4 fruit fly cellular contexts compared by ENCODE assay signal in genomic region chr3L:20447337-20447736, dm6.
TF ChIP-seq lines count a peak whose summit lies in the region.

No protein-coding gene starts in this region.

- TF ChIP-seq CTCF in whole organism, embryonic (GFP tag; optimal IDR thresholded peaks at IDR 0.05; lab: Kevin White, UChicago) = no peak

TF ChIP-seq in whole organism, embryonic, 481 proteins besides CTCF, POLR2A, EP300 and RAD21 (continues in another document):
- TF ChIP-seq phol (tag; optimal IDR thresholded peaks at IDR 0.05; lab: Kevin White, UChicago) (peak; percentile 54), CG31388 (GFP tag; optimal IDR thresholded peaks at IDR 0.05; lab: Kevin White, UChicago) (no peak), her (GFP tag; optimal IDR thresholded peaks at IDR 0.05; lab: Kevin White, UChicago) (no peak), prd (optimal IDR thresholded peaks at IDR 0.05; lab: Kevin White, UChicago) (no peak), prd (GFP tag; IDR thresholded peaks at IDR 0.05; lab: Robert Waterston, UW) (peak; percentile 34; the same call in 1 of the 3 replicates), CG10267 (tag; optimal IDR thresholded peaks at IDR 0.05; lab: Kevin White, UChicago) (peak; percentile 10), Myb (GFP tag; optimal IDR thresholded peaks at IDR 0.05; lab: Kevin White, UChicago) (no peak), CG4617 (GFP tag; optimal IDR thresholded peaks at IDR 0.05; lab: Kevin White, UChicago; ENCODE audit: borderline replicate concordance) (no peak), twi (tag; optimal IDR thresholded peaks at IDR 0.05; lab: Kevin White, UChicago) (no peak), gem (tag; optimal IDR thresholded peaks at IDR 0.05; lab: Kevin White, UChicago) (peak; percentile 55), gt (GFP tag; IDR thresholded peaks at IDR 0.05; lab: Robert Waterston, UW) (no peak), da (GFP tag; optimal IDR thresholded peaks at IDR 0.05; lab: Kevin White, UChicago) (no peak), dmrt99B (tag; optimal IDR thresholded peaks at IDR 0.05; lab: Kevin White, UChicago) (peak; percentile 50), HmgZ (tag; optimal IDR thresholded peaks at IDR 0.05; lab: Kevin White, UChicago) (no peak), CG14710 (tag; optimal IDR thresholded peaks at IDR 0.05; lab: Kevin White, UChicago) (peak; percentile 30), CG14965 (GFP tag; optimal IDR thresholded peaks at IDR 0.05; lab: Kevin White, UChicago; ENCODE audit: borderline replicate concordance) (no peak), CG10274 (GFP tag; optimal IDR thresholded peaks at IDR 0.05; lab: Kevin White, UChicago) (no peak), slou (GFP tag; optimal IDR thresholded peaks at IDR 0.05; lab: Kevin White, UChicago) (no peak), CG18262 (tag; optimal IDR thresholded peaks at IDR 0.05; lab: Kevin White, UChicago) (peak; percentile 42), CG9215 (GFP tag; IDR thresholded peaks at IDR 0.05; lab: Robert Waterston, UW) (no peak), CG17829 (tag; optimal IDR thresholded peaks at IDR 0.05; lab: Kevin White, UChicago) (no peak), cas (GFP tag; IDR thresholded peaks at IDR 0.05; lab: Robert Waterston, UW) (no peak), CG7271 (tag; optimal IDR thresholded peaks at IDR 0.05; lab: Kevin White, UChicago) (no peak)

TF ChIP-seq in whole organism, prepupa, 60 proteins besides CTCF, POLR2A, EP300 and RAD21 (continues in another document):
- TF ChIP-seq CG8632 (GFP tag; optimal IDR thresholded peaks at IDR 0.05; lab: Kevin White, UChicago) (no peak), CG8119 (GFP tag; IDR thresholded peaks at IDR 0.05; lab: Robert Waterston, UW) (peak; percentile 54; the same call in 1 of the 3 replicates), CG7368 (GFP tag; optimal IDR thresholded peaks at IDR 0.05; lab: Kevin White, UChicago) (no peak), CG6276 (GFP tag; optimal IDR thresholded peaks at IDR 0.05; lab: Kevin White, UChicago) (peak; percentile 28), CG32006 (GFP tag; optimal IDR thresholded peaks at IDR 0.05; lab: Kevin White, UChicago) (peak; percentile 56), CG3919 (GFP tag; optimal IDR thresholded peaks at IDR 0.05; lab: Kevin White, UChicago) (peak; percentile 3), Sox102F (GFP tag; optimal IDR thresholded peaks at IDR 0.05; lab: Kevin White, UChicago) (peak; percentile 2), svp (GFP tag; lab: Kevin White, UChicago) (peak; percentile 48), acj6 (GFP tag; optimal IDR thresholded peaks at IDR 0.05; lab: Kevin White, UChicago) (peak; percentile 18), net (GFP tag; optimal IDR thresholded peaks at IDR 0.05; lab: Kevin White, UChicago) (peak; percentile 16), OdsH (GFP tag; optimal IDR thresholded peaks at IDR 0.05; lab: Kevin White, UChicago) (peak; percentile 1), Met (GFP tag; optimal IDR thresholded peaks at IDR 0.05; lab: Kevin White, UChicago) (peak; percentile 16), CG8319 (GFP tag; optimal IDR thresholded peaks at IDR 0.05; lab: Kevin White, UChicago) (no peak), CG11902 (GFP tag; optimal IDR thresholded peaks at IDR 0.05; lab: Kevin White, UChicago) (no peak), Ets21C (GFP tag; optimal IDR thresholded peaks at IDR 0.05; lab: Kevin White, UChicago) (no peak), CG15336 (GFP tag; IDR thresholded peaks at IDR 0.05; lab: Robert Waterston, UW) (peak; percentile 45), pdm3 (GFP tag; optimal IDR thresholded peaks at IDR 0.05; lab: Kevin White, UChicago) (peak; percentile 52), Sox14 (GFP tag; optimal IDR thresholded peaks at IDR 0.05; lab: Kevin White, UChicago) (peak; percentile 2), Ets96B (tag; optimal IDR thresholded peaks at IDR 0.05; lab: Kevin White, UChicago) (no peak), CG34406 (GFP tag; optimal IDR thresholded peaks at IDR 0.05; lab: Kevin White, UChicago) (no peak), topi (GFP tag; optimal IDR thresholded peaks at IDR 0.05; lab: Kevin White, UChicago) (no peak), achi (GFP tag; optimal IDR thresholded peaks at IDR 0.05; lab: Kevin White, UChicago) (no peak), dac (GFP tag; optimal IDR thresholded peaks at IDR 0.05; lab: Kevin White, UChicago) (no peak), Eip78C (GFP tag; lab: Kevin White, UChicago) (peak; percentile 13), Hr39 (GFP tag; optimal IDR thresholded peaks at IDR 0.05; lab: Kevin White, UChicago) (peak; percentile 18)

TF ChIP-seq in whole organism, pupa, 21 proteins besides CTCF, POLR2A, EP300 and RAD21:
- TF ChIP-seq Ets98B (GFP tag; IDR thresholded peaks at IDR 0.05; lab: Robert Waterston, UW) (no peak), gl (tag; optimal IDR thresholded peaks at IDR 0.05; lab: Kevin White, UChicago) (no peak), CG14655 (GFP tag; optimal IDR thresholded peaks at IDR 0.05; lab: Kevin White, UChicago) (peak; percentile 44), CG13204 (GFP tag; optimal IDR thresholded peaks at IDR 0.05; lab: Kevin White, UChicago) (no peak), CG8301 (tag; optimal IDR thresholded peaks at IDR 0.05; lab: Kevin White, UChicago) (peak; percentile 20), CG17806 (tag; optimal IDR thresholded peaks at IDR 0.05; lab: Kevin White, UChicago) (no peak), CG9948 (tag; optimal IDR thresholded peaks at IDR 0.05; lab: Kevin White, UChicago) (no peak), Pif1A (GFP tag; optimal IDR thresholded peaks at IDR 0.05; lab: Kevin White, UChicago) (no peak), CG4496 (GFP tag; IDR thresholded peaks at IDR 0.05; lab: Robert Waterston, UW) (peak; percentile 41; the same call in 1 of the 3 replicates), Snoo (tag; optimal IDR thresholded peaks at IDR 0.05; lab: Kevin White, UChicago) (no peak), CG8159 (tag; optimal IDR thresholded peaks at IDR 0.05; lab: Kevin White, UChicago) (no peak), CG15710 (tag; optimal IDR thresholded peaks at IDR 0.05; lab: Kevin White, UChicago) (no peak), EcR (GFP tag; optimal IDR thresholded peaks at IDR 0.05; lab: Kevin White, UChicago) (no peak), Pif1B (GFP tag; optimal IDR thresholded peaks at IDR 0.05; lab: Kevin White, UChicago) (no peak), CG32121 (GFP tag; IDR thresholded peaks at IDR 0.05; lab: Robert Waterston, UW) (no peak), CG34367 (tag; optimal IDR thresholded peaks at IDR 0.05; lab: Kevin White, UChicago) (no peak), CG10348 (GFP tag; IDR thresholded peaks at IDR 0.05; lab: Robert Waterston, UW) (no peak), D1 (tag; optimal IDR thresholded peaks at IDR 0.05; lab: Kevin White, UChicago) (no peak), CG12605 (GFP tag; IDR thresholded peaks at IDR 0.05; lab: Robert Waterston, UW) (no peak), rn (GFP tag; IDR thresholded peaks at IDR 0.05; lab: Robert Waterston, UW) (no peak), fd96Ca (GFP tag; IDR thresholded peaks at IDR 0.05; lab: Robert Waterston, UW) (no peak)

TF ChIP-seq in whole organism, wandering third instar larva, 38 proteins besides CTCF, POLR2A, EP300 and RAD21:
- no peak for TF ChIP-seq Dif (GFP tag; optimal IDR thresholded peaks at IDR 0.05; lab: Kevin White, UChicago; ENCODE audit: partially characterized antibody)
- peak; percentile 25 for TF ChIP-seq ey (GFP tag; optimal IDR thresholded peaks at IDR 0.05; lab: Kevin White, UChicago)

Comparison
In these comparisons a context has a peak if more than half of its experiments do, and no peak if none do; other contexts are left out.
1. Of the 7 proteins assayed by ChIP-seq in both whole organism, embryonic and whole organism, prepupa: peak only in whole organism, embryonic: Blimp-1 and Gug; only in whole organism, prepupa: Hr39; in both: Sox102F; in neither: 3.